Worm (Caenorhabditis elegans): ENCODE measurements around the gene M106.3.

Gene M106.3

DNA sequence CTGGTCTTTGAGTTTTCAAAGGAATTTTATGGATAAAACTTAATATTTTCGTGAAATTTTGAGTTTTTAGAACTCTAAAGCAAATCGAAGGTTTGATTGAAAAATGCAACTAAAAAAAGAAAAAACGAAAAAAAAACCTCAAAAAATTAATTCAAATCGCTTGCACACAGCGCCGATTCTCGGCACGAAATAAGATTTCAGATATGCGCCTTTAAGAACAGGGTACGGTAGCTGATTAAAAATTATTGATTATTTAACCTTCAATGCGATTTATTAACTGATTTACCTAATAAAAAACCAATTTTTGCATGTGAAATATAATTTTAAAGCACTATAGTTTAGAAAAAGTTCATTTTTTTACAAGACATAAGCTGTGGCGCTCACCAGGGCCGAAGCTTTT is 7.8 kb downstream of the M106.3 start:
- no peak for TF ChIP-seq mbf-1 (tag; optimal IDR thresholded peaks at IDR 0.05)
- no peak for TF ChIP-seq R02D3.7 (tag; optimal IDR thresholded peaks at IDR 0.05)
- no peak for TF ChIP-seq unc-55 (GFP tag; optimal IDR thresholded peaks at IDR 0.05)
- TF ChIP-seq crh-2 (tag; optimal IDR thresholded peaks at IDR 0.05), result no peak
- TF ChIP-seq zag-1 (tag; optimal IDR thresholded peaks at IDR 0.05), result no peak
- no peak for TF ChIP-seq nhr-237 (tag; optimal IDR thresholded peaks at IDR 0.05)
- TF ChIP-seq lin-11 (tag; optimal IDR thresholded peaks at IDR 0.05), result no peak
- TF ChIP-seq nhr-129 (tag; optimal IDR thresholded peaks at IDR 0.05), result no peak
- no peak for TF ChIP-seq snpc-4 (tag; optimal IDR thresholded peaks at IDR 0.05)
- TF ChIP-seq ceh-82 (tag; optimal IDR thresholded peaks at IDR 0.05), result no peak
- TF ChIP-seq aly-2 (tag; optimal IDR thresholded peaks at IDR 0.05), result no peak
- TF ChIP-seq Y55F3AM.14 (GFP tag; optimal IDR thresholded peaks at IDR 0.05), result no peak
- no peak for TF ChIP-seq nhr-25 (tag; optimal IDR thresholded peaks at IDR 0.05)
- TF ChIP-seq ceh-16 (tag; optimal IDR thresholded peaks at IDR 0.05), result no peak
- TF ChIP-seq nhr-6 (tag; optimal IDR thresholded peaks at IDR 0.05), result no peak

- TF ChIP-seq F13H6.1 (tag; optimal IDR thresholded peaks at IDR 0.05) (peak; percentile 90), unc-55 (GFP tag; optimal IDR thresholded peaks at IDR 0.05) (peak; percentile 34), snpc-4 (tag; optimal IDR thresholded peaks at IDR 0.05) (peak; percentile 69), lin-13 (GFP tag; optimal IDR thresholded peaks at IDR 0.05) (peak; percentile 45), dmd-4 (tag; optimal IDR thresholded peaks at IDR 0.05) (no peak), lin-39 (tag; optimal IDR thresholded peaks at IDR 0.05) (no peak), ceh-82 (tag; optimal IDR thresholded peaks at IDR 0.05) (no peak), lsy-2 (tag; optimal IDR thresholded peaks at IDR 0.05) (peak; percentile 22 to 78), sma-9 (GFP tag; optimal IDR thresholded peaks at IDR 0.05) (peak; percentile 80), sma-9 (tag; optimal IDR thresholded peaks at IDR 0.05) (no peak), ztf-11 (tag; optimal IDR thresholded peaks at IDR 0.05) (no peak), unc-62 (GFP tag; optimal IDR thresholded peaks at IDR 0.05) (peak; percentile 96), R02D3.7 (tag; optimal IDR thresholded peaks at IDR 0.05) (no peak), sem-4 (tag; optimal IDR thresholded peaks at IDR 0.05) (peak; percentile 70), mdl-1 (tag; optimal IDR thresholded peaks at IDR 0.05) (peak in 1 of 2 experiments; percentile 44), ceh-16 (tag; optimal IDR thresholded peaks at IDR 0.05) (peak; percentile 55), sma-3 (GFP tag; optimal IDR thresholded peaks at IDR 0.05) (peak; percentile 82), ztf-1 (GFP tag; conservative IDR thresholded peaks at IDR 0.05) (no peak), nhr-23 (tag; optimal IDR thresholded peaks at IDR 0.05) (no peak), nhr-21 (tag; optimal IDR thresholded peaks at IDR 0.05) (peak; percentile 64), nhr-129 (tag; optimal IDR thresholded peaks at IDR 0.05) (peak; percentile 87), blmp-1 (tag; optimal IDR thresholded peaks at IDR 0.05; ENCODE audit: insufficient read depth) (peak; percentile 47), C34F6.9 (tag; optimal IDR thresholded peaks at IDR 0.05) (peak; percentile 95), ztf-4 (tag; optimal IDR thresholded peaks at IDR 0.05) (peak; percentile 53), nhr-77 (tag; optimal IDR thresholded peaks at IDR 0.05) (no peak), gmeb-1 (tag; optimal IDR thresholded peaks at IDR 0.05) (peak; percentile 35), fos-1 (tag; optimal IDR thresholded peaks at IDR 0.05) (peak; percentile 72), egl-27 (tag; optimal IDR thresholded peaks at IDR 0.05) (peak; percentile 68), crh-2 (tag; optimal IDR thresholded peaks at IDR 0.05) (peak; percentile 89), nhr-25 (tag; optimal IDR thresholded peaks at IDR 0.05) (peak; percentile 87), elt-3 (tag; optimal IDR thresholded peaks at IDR 0.05) (no peak), mab-5 (tag; optimal IDR thresholded peaks at IDR 0.05) (peak; percentile 58)
Measured at ce11 chrII:10851110-10851509, 9.6 kb downstream of the M106.3 start.

DNA sequence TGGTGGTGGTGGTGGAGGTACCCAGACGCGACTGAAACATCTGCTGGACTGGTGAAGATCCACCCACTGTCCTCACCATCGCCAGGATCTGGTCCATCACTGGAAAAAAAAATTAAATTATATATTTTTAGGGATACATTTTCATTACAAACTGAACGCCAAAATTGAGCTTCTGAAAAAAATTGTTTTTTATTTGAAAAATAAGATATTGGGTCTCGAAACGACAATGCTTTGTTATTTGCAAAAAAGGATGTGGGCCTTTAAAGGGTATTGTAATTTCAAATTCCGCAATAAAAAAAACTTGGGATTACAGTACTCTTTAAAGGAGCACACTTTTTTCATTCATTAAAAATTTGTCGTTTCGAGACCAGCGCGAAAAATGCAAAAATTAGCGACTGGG is 10.8 kb downstream of the M106.3 start, which contains the start of gene M106.2:
Gene M106.2, minus strand, starts transcription at position 101 of the 400 bp plus-strand sequence.
- TF ChIP-seq sem-4 (tag; optimal IDR thresholded peaks at IDR 0.05) (no peak), crh-2 (tag; optimal IDR thresholded peaks at IDR 0.05) (no peak), gmeb-1 (tag; optimal IDR thresholded peaks at IDR 0.05) (no peak), nhr-6 (tag; optimal IDR thresholded peaks at IDR 0.05) (no peak), lin-13 (GFP tag; optimal IDR thresholded peaks at IDR 0.05) (no peak), elt-1 (tag; optimal IDR thresholded peaks at IDR 0.05) (no peak), ama-1 (optimal IDR thresholded peaks at IDR 0.05) (no peak), nhr-25 (tag; optimal IDR thresholded peaks at IDR 0.05) (no peak), mdl-1 (tag; optimal IDR thresholded peaks at IDR 0.05) (no peak)
